Fruit fly (Drosophila melanogaster): ENCODE measurements around the gene Alp10.

DNA sequence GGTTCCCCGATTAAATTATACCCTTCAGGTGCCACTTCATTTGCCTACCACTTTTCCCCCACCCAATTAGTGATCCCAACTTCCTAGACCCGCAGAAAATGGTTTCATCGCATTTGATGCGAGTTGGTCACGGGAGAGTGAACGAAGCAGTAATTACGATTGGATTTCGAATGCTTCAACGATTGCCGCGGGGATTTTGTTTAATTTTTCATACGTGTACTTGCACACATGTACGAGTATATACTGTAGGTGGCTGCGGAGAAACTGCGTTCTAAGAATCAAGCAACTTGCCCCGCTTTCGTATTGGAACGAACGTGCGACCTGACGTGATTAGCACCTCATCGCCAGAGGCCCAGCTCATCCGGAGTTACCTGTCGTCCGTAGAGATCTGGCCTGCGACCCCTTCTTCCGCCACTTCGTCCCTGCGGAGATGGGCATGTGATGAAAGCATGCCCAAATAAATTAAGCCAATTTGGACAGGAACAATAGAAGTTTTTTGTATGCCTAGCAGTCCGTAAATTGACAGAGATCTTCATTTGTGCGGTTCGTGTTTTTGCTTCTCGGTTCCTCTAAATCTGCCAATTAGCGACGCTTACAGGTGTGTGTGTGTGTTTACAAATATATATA lies 14.5 kb downstream of the Alp10 start:
- TF ChIP-seq CG7101 (tag; optimal IDR thresholded peaks at IDR 0.05): no peak
- TF ChIP-seq CG5204 (GFP tag; optimal IDR thresholded peaks at IDR 0.05): no peak
- TF ChIP-seq kay (GFP tag; ENCODE audit: borderline replicate concordance): peak; percentile 22
- no peak for TF ChIP-seq CG12768 (GFP tag; optimal IDR thresholded peaks at IDR 0.05)
- no peak for TF ChIP-seq Clk (GFP tag; optimal IDR thresholded peaks at IDR 0.05)
- no peak for TF ChIP-seq bab1 (GFP tag; optimal IDR thresholded peaks at IDR 0.05)
- no peak for TF ChIP-seq CG33017 (tag; optimal IDR thresholded peaks at IDR 0.05)
- TF ChIP-seq cnc (optimal IDR thresholded peaks at IDR 0.05): no peak
- no peak for TF ChIP-seq toe (GFP tag; optimal IDR thresholded peaks at IDR 0.05)
- TF ChIP-seq pad (GFP tag; optimal IDR thresholded peaks at IDR 0.05): no peak
- TF ChIP-seq CG7045 (GFP tag; optimal IDR thresholded peaks at IDR 0.05): no peak
- TF ChIP-seq cic (GFP tag; optimal IDR thresholded peaks at IDR 0.05): no peak

Measured in whole organism, adult.